Fruit fly (Drosophila melanogaster) whole organism, embryonic: ENCODE results near the gene fan.

Source experiments
- CG11247 ChIP-seq: fragments of 200-800 bp; sonication (Bioruptor generic); IDR thresholded peaks from 2 replicates; pipeline ENCODE4 v1.3.6; 2022; ENCODE audit warnings: missing biosample characterization, missing genetic modification characterization
- CG12071 ChIP-seq: fragments of 200-800 bp; sonication (Bioruptor generic); optimal IDR thresholded peaks from 3 replicates; lab custom pipeline; 2018; ENCODE audit warnings: missing biosample characterization, mild to moderate bottlenecking, missing genetic modification characterization
- CG12219 ChIP-seq: fragments of 200-800 bp; sonication (Bioruptor generic); optimal IDR thresholded peaks from 3 replicates; lab custom pipeline; 2018; ENCODE audit warnings: missing biosample characterization, mild to moderate bottlenecking, missing genetic modification characterization
- CG12769 ChIP-seq: fragments of 200-800 bp; sonication (Bioruptor generic); optimal IDR thresholded peaks from 2 replicates; lab custom pipeline; 2019; ENCODE audit warnings: missing biosample characterization, mild to moderate bottlenecking, missing genetic modification characterization, moderate library complexity
- CG12942 ChIP-seq: fragments of 200-800 bp; sonication (Bioruptor generic); optimal IDR thresholded peaks from 3 replicates; lab custom pipeline; 2016; ENCODE audit warnings: missing biosample characterization, missing genetic modification characterization
- CG13287 ChIP-seq: fragments of 200-800 bp; sonication (Bioruptor generic); IDR thresholded peaks from 2 replicates; pipeline ENCODE4 v1.3.6; 2022; ENCODE audit warnings: missing biosample characterization, missing genetic modification characterization; ENCODE audit not compliant: partially characterized antibody
- CG13296 ChIP-seq: fragments of 200-800 bp; sonication (Bioruptor generic); optimal IDR thresholded peaks from 3 replicates; lab custom pipeline; 2018; ENCODE audit warnings: missing biosample characterization, mild to moderate bottlenecking, missing genetic modification characterization
- CG13894 ChIP-seq: fragments of 200-800 bp; sonication (Bioruptor generic); optimal IDR thresholded peaks from 3 replicates; lab custom pipeline; 2018; ENCODE audit warnings: missing biosample characterization, mild to moderate bottlenecking, missing genetic modification characterization, moderate library complexity
- CG14710 ChIP-seq: fragments of 200-800 bp; sonication (Bioruptor generic); optimal IDR thresholded peaks from 3 replicates; lab custom pipeline; 2019; ENCODE audit warnings: missing biosample characterization, mild to moderate bottlenecking, missing genetic modification characterization, moderate library complexity
- CG14965 ChIP-seq: fragments of 200-800 bp; sonication (Bioruptor generic); optimal IDR thresholded peaks from 2 replicates; lab custom pipeline; 2016; ENCODE audit warnings: missing biosample characterization, missing genetic modification characterization, borderline replicate concordance
- CG15269 ChIP-seq: fragments of 200-800 bp; sonication (Bioruptor generic); optimal IDR thresholded peaks from 2 replicates; lab custom pipeline; 2018; ENCODE audit warnings: missing biosample characterization, mild to moderate bottlenecking, missing genetic modification characterization, moderate library complexity
- CG1603 ChIP-seq: fragments of 200-800 bp; sonication (Bioruptor generic); optimal IDR thresholded peaks from 2 replicates; lab custom pipeline; 2019; ENCODE audit warnings: missing biosample characterization, mild to moderate bottlenecking, missing genetic modification characterization, moderate library complexity
- CG17385 ChIP-seq: fragments of 200-800 bp; sonication (Bioruptor generic); optimal IDR thresholded peaks from 3 replicates; lab custom pipeline; 2018; ENCODE audit warnings: missing biosample characterization, mild to moderate bottlenecking, missing genetic modification characterization
- CG17802 ChIP-seq: fragments of 200-800 bp; sonication (Bioruptor generic); optimal IDR thresholded peaks from 2 replicates; lab custom pipeline; 2018; ENCODE audit warnings: missing biosample characterization, mild to moderate bottlenecking, missing genetic modification characterization, moderate library complexity
- CG3163 ChIP-seq: fragments of 200-800 bp; sonication (Bioruptor generic); optimal IDR thresholded peaks from 3 replicates; lab custom pipeline; 2016; ENCODE audit warnings: missing biosample characterization, missing genetic modification characterization
- CG32532 ChIP-seq: fragments of 200-800 bp; sonication (Bioruptor generic); IDR thresholded peaks from 2 replicates; pipeline ENCODE4 v1.3.6; 2022; ENCODE audit warnings: missing biosample characterization, missing genetic modification characterization
- CG4328 ChIP-seq: fragments of 200-800 bp; sonication (Bioruptor generic); optimal IDR thresholded peaks from 3 replicates; lab custom pipeline; 2017; ENCODE audit warnings: missing biosample characterization, missing genetic modification reagents, missing genetic modification characterization
- CG5245 ChIP-seq: fragments of 200-800 bp; sonication (Bioruptor generic); optimal IDR thresholded peaks from 3 replicates; lab custom pipeline; 2016; ENCODE audit warnings: missing biosample characterization, missing genetic modification characterization
- CG6254 ChIP-seq: fragments of 200-800 bp; sonication (Bioruptor generic); optimal IDR thresholded peaks from 3 replicates; lab custom pipeline; 2017; ENCODE audit warnings: mild to moderate bottlenecking, missing biosample characterization, missing genetic modification reagents, missing genetic modification characterization
- CG6791 ChIP-seq: fragments of 200-800 bp; sonication (Bioruptor generic); IDR thresholded peaks from 3 replicates; pipeline ENCODE4 v1.3.6; 2022; ENCODE audit warnings: missing biosample characterization, missing genetic modification characterization; ENCODE audit not compliant: partially characterized antibody
- CG7987 ChIP-seq: fragments of 200-800 bp; sonication (Bioruptor generic); optimal IDR thresholded peaks from 2 replicates; lab custom pipeline; 2018; ENCODE audit warnings: missing biosample characterization, mild to moderate bottlenecking, missing genetic modification characterization, moderate library complexity
- CG8478 ChIP-seq: fragments of >200 bp; optimal IDR thresholded peaks from 2 replicates; lab custom pipeline; 2018
- CG8924 ChIP-seq: fragments of 200-800 bp; optimal IDR thresholded peaks from 3 replicates; lab custom pipeline; 2019; ENCODE audit warnings: missing biosample characterization, mild to moderate bottlenecking, missing genetic modification characterization, moderate library complexity
- D19B ChIP-seq: fragments of 200-800 bp; sonication (Bioruptor generic); optimal IDR thresholded peaks from 2 replicates; lab custom pipeline; 2017; ENCODE audit warnings: missing biosample characterization, mild to moderate bottlenecking, missing genetic modification characterization
- Fer1 ChIP-seq: fragments of 200-800 bp; sonication (Bioruptor generic); optimal IDR thresholded peaks from 2 replicates; lab custom pipeline; 2017; ENCODE audit warnings: missing biosample characterization, mild to moderate bottlenecking, missing genetic modification characterization
- Jarid2 ChIP-seq: fragments of 200-800 bp; sonication (Bioruptor generic); optimal IDR thresholded peaks from 3 replicates; lab custom pipeline; 2017; ENCODE audit warnings: mild to moderate bottlenecking, missing biosample characterization, missing genetic modification reagents, missing genetic modification characterization
- Lpt ChIP-seq: fragments of >200 bp; optimal IDR thresholded peaks from 2 replicates; lab custom pipeline; 2018; ENCODE audit warnings: missing biosample characterization, missing genetic modification characterization
- Med ChIP-seq: fragments of 200-800 bp; sonication (Bioruptor generic); peaks from one replicate; lab custom pipeline; 2016; ENCODE audit warnings: missing biosample characterization, missing genetic modification characterization, mild to moderate bottlenecking, inconsistent platforms, moderate library complexity
- Nf-YB ChIP-seq: fragments of 200-800 bp; sonication (Bioruptor generic); optimal IDR thresholded peaks from 3 replicates; lab custom pipeline; 2019; ENCODE audit warnings: missing biosample characterization, mild to moderate bottlenecking, missing genetic modification characterization, moderate library complexity
- Nf-YC ChIP-seq: fragments of 200-800 bp; optimal IDR thresholded peaks from 3 replicates; lab custom pipeline; 2019; ENCODE audit warnings: missing biosample characterization, mild to moderate bottlenecking, missing genetic modification characterization, moderate library complexity
- Trl ChIP-seq, 3 experiments: fragments of >200 bp in 2 of 3; fragments of 200-800 bp in 1 of 3; sonication (Bioruptor generic) in 1 of 3; optimal IDR thresholded peaks; 2 replicates in 1 of 3; 3 replicates in 2 of 3; lab custom pipeline; 2016 to 2017; ENCODE audit warnings: missing biosample characterization in 1 of 3, missing genetic modification characterization in 1 of 3
- Vsx1 ChIP-seq: fragments of 200-800 bp; sonication (Bioruptor generic); optimal IDR thresholded peaks from 2 replicates; lab custom pipeline; 2017; ENCODE audit warnings: missing biosample characterization, mild to moderate bottlenecking, missing genetic modification characterization, missing genetic modification reagents
- ato ChIP-seq: fragments of 200-800 bp; sonication (Bioruptor generic); IDR thresholded peaks from 2 replicates; pipeline ENCODE4 v1.3.6; 2022; ENCODE audit warnings: missing biosample characterization, missing genetic modification characterization; ENCODE audit not compliant: partially characterized antibody
- bbx ChIP-seq: fragments of 200-800 bp; sonication (Bioruptor generic); IDR thresholded peaks from 2 replicates; pipeline ENCODE4 v1.3.6; 2022; ENCODE audit warnings: missing biosample characterization, missing genetic modification characterization; ENCODE audit not compliant: partially characterized antibody
- caup ChIP-seq: fragments of 200-800 bp; sonication (Bioruptor generic); optimal IDR thresholded peaks from 3 replicates; lab custom pipeline; 2017; ENCODE audit warnings: missing biosample characterization, mild to moderate bottlenecking, missing genetic modification characterization, moderate library complexity; ENCODE audit not compliant: severe bottlenecking
- cg ChIP-seq: fragments of 200-800 bp; sonication (Bioruptor generic); optimal IDR thresholded peaks from 3 replicates; lab custom pipeline; 2019; ENCODE audit warnings: missing biosample characterization, mild to moderate bottlenecking, missing genetic modification characterization, moderate library complexity
- chm ChIP-seq: fragments of 200-800 bp; sonication (Bioruptor generic); IDR thresholded peaks from 2 replicates; pipeline ENCODE4 v1.3.6; 2022; ENCODE audit warnings: missing biosample characterization, missing genetic modification characterization
- grau ChIP-seq: fragments of 200-800 bp; optimal IDR thresholded peaks from 3 replicates; lab custom pipeline; 2019; ENCODE audit warnings: missing biosample characterization, mild to moderate bottlenecking, missing genetic modification characterization, moderate library complexity
- gro ChIP-seq: fragments of 200-800 bp; sonication (Bioruptor generic); optimal IDR thresholded peaks from 2 replicates; lab custom pipeline; 2016; ENCODE audit warnings: missing biosample characterization, missing genetic modification characterization
- h ChIP-seq: fragments of >200 bp; optimal IDR thresholded peaks from 2 replicates; lab custom pipeline; 2017
- lilli ChIP-seq: fragments of 200-800 bp; sonication (Bioruptor generic); optimal IDR thresholded peaks from 3 replicates; lab custom pipeline; 2016; ENCODE audit warnings: missing biosample characterization, missing genetic modification characterization
- mirr ChIP-seq: fragments of 200-800 bp; sonication (Bioruptor generic); optimal IDR thresholded peaks from 3 replicates; lab custom pipeline; 2018; ENCODE audit warnings: missing biosample characterization, mild to moderate bottlenecking, missing genetic modification characterization
- nom ChIP-seq: fragments of 200-800 bp; sonication (Bioruptor generic); optimal IDR thresholded peaks from 2 replicates; lab custom pipeline; 2017; ENCODE audit warnings: missing biosample characterization, missing genetic modification characterization, mild to moderate bottlenecking, moderate library complexity, missing genetic modification reagents
- oc ChIP-seq: fragments of 200-800 bp; sonication (Bioruptor generic); optimal IDR thresholded peaks from 2 replicates; lab custom pipeline; 2018; ENCODE audit warnings: missing biosample characterization, mild to moderate bottlenecking, missing genetic modification characterization, moderate library complexity
- sd ChIP-seq: fragments of 200-800 bp; sonication (Bioruptor generic); optimal IDR thresholded peaks from 3 replicates; lab custom pipeline; 2018; ENCODE audit warnings: missing biosample characterization, mild to moderate bottlenecking, missing genetic modification characterization, moderate library complexity
- so ChIP-seq: fragments of 200-800 bp; sonication (Bioruptor generic); IDR thresholded peaks from 3 replicates; pipeline ENCODE4 v1.3.6; 2022; ENCODE audit warnings: missing biosample characterization, missing genetic modification characterization
- sr ChIP-seq: fragments of 200-800 bp; sonication (Bioruptor generic); IDR thresholded peaks from 3 replicates; pipeline ENCODE4 v1.3.6; 2022; ENCODE audit warnings: missing biosample characterization, missing genetic modification characterization
- zen2 ChIP-seq: fragments of 200-800 bp; sonication (Bioruptor generic); IDR thresholded peaks from 3 replicates; pipeline ENCODE4 v1.3.6; 2022; ENCODE audit warnings: missing biosample characterization, missing genetic modification characterization; ENCODE audit not compliant: partially characterized antibody
- zfh1 ChIP-seq: fragments of 200-800 bp; sonication (Bioruptor generic); IDR thresholded peaks from 3 replicates; pipeline ENCODE4 v1.3.6; 2022; ENCODE audit warnings: missing biosample characterization, missing genetic modification characterization

Gene fan

DNA sequence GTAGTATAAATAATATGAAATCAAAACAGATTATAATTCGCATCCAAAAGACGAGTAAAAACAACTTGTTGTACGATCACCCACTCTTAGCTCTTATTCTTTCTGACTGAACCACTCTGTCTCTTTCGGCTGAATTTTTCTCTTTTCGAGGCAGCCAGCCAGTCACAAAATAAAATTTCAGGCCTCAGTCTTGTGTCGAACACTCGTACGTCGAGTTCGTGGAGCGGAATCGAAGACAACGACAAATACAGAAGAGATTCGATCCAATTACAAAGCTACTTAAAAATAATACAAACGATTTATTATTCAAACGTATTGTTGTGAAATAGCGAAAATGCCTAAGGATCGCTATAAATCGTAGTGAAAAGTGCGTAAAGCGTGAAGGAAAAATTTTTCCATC is 31.7 kb upstream of the fan start:
- no peak for TF ChIP-seq CG6254 (GFP tag; lab: Kevin White, UChicago)
- peak; percentile 8 for TF ChIP-seq CG12071
- TF ChIP-seq CG6791 (GFP tag; lab: Robert Waterston, UW), result 0 out of 3 replicates have a peak, but pooled peaks have one; percentile 48
- TF ChIP-seq D19B (GFP tag; lab: Kevin White, UChicago), result no peak
- TF ChIP-seq Fer1 (GFP tag; lab: Kevin White, UChicago), result peak; percentile 20
- 0 out of 3 replicates have a peak, but pooled peaks have one; percentile 12 for TF ChIP-seq zfh1 (GFP tag; lab: Robert Waterston, UW)
- TF ChIP-seq h (lab: Kevin White, UChicago), result no peak
- TF ChIP-seq CG13287, result 0 out of 2 replicates have a peak, but pooled peaks have one; percentile 28
- TF ChIP-seq CG32532, result peak; percentile 25; the same call in 1 of the 2 replicates
- peak; percentile 96 for TF ChIP-seq CG3163 (GFP tag; lab: Kevin White, UChicago)
- peak; percentile 18 for TF ChIP-seq oc (tag; lab: Kevin White, UChicago)
- TF ChIP-seq sd (tag; lab: Kevin White, UChicago), result peak; percentile 14
- TF ChIP-seq gro (GFP tag; lab: Kevin White, UChicago), result peak; percentile 59
- TF ChIP-seq CG12942 (GFP tag; lab: Kevin White, UChicago), result no peak
- TF ChIP-seq CG8924 (tag; lab: Kevin White, UChicago), result no peak
- peak; percentile 10 for TF ChIP-seq grau
- peak; percentile 42; the same call in 1 of the 3 replicates for TF ChIP-seq so (GFP tag; lab: Robert Waterston, UW)
- TF ChIP-seq CG12769 (tag; lab: Kevin White, UChicago), result peak; percentile 43
- peak; percentile 51 for TF ChIP-seq CG13296 (GFP tag; lab: Kevin White, UChicago)
- peak; percentile 58; the same call in 1 of the 2 replicates for TF ChIP-seq chm (GFP tag; lab: Robert Waterston, UW)
- TF ChIP-seq CG4328 (GFP tag; lab: Kevin White, UChicago), result no peak
- peak; percentile 47 for TF ChIP-seq CG17385
- TF ChIP-seq zen2, result 0 out of 3 replicates have a peak, but pooled peaks have one; percentile 38
- peak; percentile 46 for TF ChIP-seq CG15269 (tag; lab: Kevin White, UChicago)
- TF ChIP-seq Med (GFP tag; lab: Kevin White, UChicago), result peak; percentile 84
- TF ChIP-seq CG13894 (tag; lab: Kevin White, UChicago), result peak; percentile 34
- TF ChIP-seq Trl (optimal IDR thresholded peaks at IDR 0.05; lab: Kevin White, UChicago), result peak; percentile 49 to 73
- peak; percentile 16 for TF ChIP-seq Trl (GFP tag; optimal IDR thresholded peaks at IDR 0.05; lab: Kevin White, UChicago)
- TF ChIP-seq CG17802 (tag; lab: Kevin White, UChicago), result no peak
- no peak for TF ChIP-seq CG1603 (tag; lab: Kevin White, UChicago)
- TF ChIP-seq bbx (GFP tag; lab: Robert Waterston, UW), result peak; percentile 40; the same call in 1 of the 2 replicates
- TF ChIP-seq lilli (GFP tag; lab: Kevin White, UChicago), result peak; percentile 16
- no peak for TF ChIP-seq CG14965 (GFP tag; lab: Kevin White, UChicago)
- peak; percentile 25 for TF ChIP-seq Nf-YB
- no peak for TF ChIP-seq ato (GFP tag; lab: Robert Waterston, UW)
- no peak for TF ChIP-seq CG14710 (tag; lab: Kevin White, UChicago)
- peak; percentile 27; the same call in 1 of the 3 replicates for TF ChIP-seq sr (GFP tag; lab: Robert Waterston, UW)
- TF ChIP-seq Vsx1 (GFP tag; lab: Kevin White, UChicago), result peak; percentile 31
- TF ChIP-seq nom (GFP tag; lab: Kevin White, UChicago), result peak; percentile 66
- TF ChIP-seq CG7987 (GFP tag; lab: Kevin White, UChicago), result peak; percentile 19
- TF ChIP-seq cg, result no peak
- TF ChIP-seq mirr (GFP tag; lab: Kevin White, UChicago), result peak; percentile 16
- TF ChIP-seq Lpt, result no peak
- peak; percentile 23 for TF ChIP-seq caup (GFP tag; lab: Kevin White, UChicago)
- peak; percentile 39 for TF ChIP-seq Nf-YC (tag; lab: Kevin White, UChicago)
- no peak for TF ChIP-seq CG12219 (GFP tag; lab: Kevin White, UChicago)
- TF ChIP-seq CG11247, result no peak
- no peak for TF ChIP-seq CG5245
- no peak for TF ChIP-seq CG8478 (lab: Kevin White, UChicago)
- peak; percentile 95 for TF ChIP-seq Jarid2
